Worm (Caenorhabditis elegans) whole organism, L4 larva: ENCODE results near the gene clec-164.

Source experiments
- F10B5.3 ChIP-seq: sonication (generic microtip); optimal IDR thresholded peaks from 2 replicates; lab custom pipeline; 2016; ENCODE audit warnings: mild to moderate bottlenecking, missing genetic modification characterization, missing compliant biosample characterization
- F44E2.7 ChIP-seq: fragments of 200-800 bp; sonication (Bioruptor generic); IDR thresholded peaks from 2 replicates; pipeline ENCODE4 v2.1.2; 2022; ENCODE audit warnings: missing genetic modification characterization, missing compliant biosample characterization
- T20F7.1 ChIP-seq: fragments of 200-800 bp; sonication (Bioruptor generic); optimal IDR thresholded peaks from 2 replicates; lab custom pipeline; 2018; ENCODE audit warnings: mild to moderate bottlenecking, missing genetic modification characterization, missing compliant biosample characterization
- ZK546.5 ChIP-seq, 2 experiments: sonication (generic microtip); optimal IDR thresholded peaks; 2 replicates each; lab custom pipeline; 2017; ENCODE audit warnings: missing biosample characterization in 2 of 2, missing genetic modification characterization in 2 of 2
- aly-2 ChIP-seq: sonication (generic microtip); optimal IDR thresholded peaks from 2 replicates; lab custom pipeline; 2018; ENCODE audit warnings: missing biosample characterization, missing genetic modification characterization
- ceh-82 ChIP-seq: sonication (generic microtip); optimal IDR thresholded peaks from 2 replicates; lab custom pipeline; 2017; ENCODE audit warnings: missing biosample characterization, missing genetic modification characterization
- lin-15B ChIP-seq: fragments of 150-350 bp; sonication (generic microtip); optimal IDR thresholded peaks from 3 replicates; lab custom pipeline; 2014; ENCODE audit warnings: missing biosample characterization, missing genetic modification characterization
- nhr-6 ChIP-seq: fragments of 150-350 bp; optimal IDR thresholded peaks from 2 replicates; lab custom pipeline; 2014; ENCODE audit warnings: missing biosample characterization, missing genetic modification characterization
- nhr-76 ChIP-seq: fragments of 150-350 bp; optimal IDR thresholded peaks from 2 replicates; lab custom pipeline; 2014; ENCODE audit warnings: missing biosample characterization, missing genetic modification characterization
- unc-62 ChIP-seq, 3 experiments: fragments of 150-350 bp in 1 of 3; sonication (generic microtip); optimal IDR thresholded peaks in 2 of 3; peaks in 1 of 3; 1 replicate in 1 of 3; 2 replicates in 2 of 3; lab custom pipeline; 2014 to 2017; ENCODE audit warnings: missing biosample characterization in 3 of 3, missing genetic modification characterization in 3 of 3, missing genetic modification reagents in 3 of 3, missing genotype in 1 of 3
- zag-1 ChIP-seq: fragments of 150-350 bp; optimal IDR thresholded peaks from 2 replicates; lab custom pipeline; 2014; ENCODE audit warnings: missing biosample characterization, missing genetic modification characterization
- ztf-11 ChIP-seq: fragments of 150-350 bp; optimal IDR thresholded peaks from 2 replicates; lab custom pipeline; 2014; ENCODE audit warnings: missing biosample characterization, missing genetic modification characterization

- TF ChIP-seq ZK546.5 (tag; optimal IDR thresholded peaks at IDR 0.05; lab: Kevin White, UChicago) (no peak), unc-62 (GFP tag; optimal IDR thresholded peaks at IDR 0.05 in 1 of 2; lab: Kevin White, UChicago) (no peak), unc-62 (tag; optimal IDR thresholded peaks at IDR 0.05; lab: Kevin White, UChicago) (no peak), F10B5.3 (no peak), ceh-82 (tag; lab: Kevin White, UChicago) (no peak), F44E2.7 (GFP tag; lab: Robert Waterston, UW) (no peak), aly-2 (tag; lab: Kevin White, UChicago) (no peak), ztf-11 (tag; lab: Kevin White, UChicago) (no peak), zag-1 (tag; lab: Kevin White, UChicago) (no peak), nhr-6 (no peak), lin-15B (tag; lab: Kevin White, UChicago) (no peak), T20F7.1 (GFP tag; lab: Kevin White, UChicago) (no peak), nhr-76 (tag; lab: Kevin White, UChicago) (no peak)
Measured at ce11 chrIV:728095-728494, 11.7 kb downstream of the clec-164 start, which contains the start of gene Y55F3C.9.
